Worm (Caenorhabditis elegans): ENCODE data around the gene che-12.
A peak's percentile ranks its signal among the peaks of the same experiment; 100 is the strongest.
"Not testable (repeated sequence)": the region's sequence is repeated elsewhere in the genome, so short reads cannot be mapped to it uniquely, and the experiment has no call there.

che-12 gene

ce11 chrV:10341905-10342328 lies 34.7 kb upstream of the che-12 start, which contains the start of gene K07C5.13:
K07C5.13 (plus strand) TSS chrV:10342055.
- TF ChIP-seq K11D2.4 (GFP tag; IDR thresholded peaks at IDR 0.05) = peak; percentile 96
- peak; percentile 88 for TF ChIP-seq B0336.3 (GFP tag; IDR thresholded peaks at IDR 0.05)
- peak; percentile 69 for TF ChIP-seq cebp-1 (GFP tag; IDR thresholded peaks at IDR 0.05)
- TF ChIP-seq cebp-1 (tag; optimal IDR thresholded peaks at IDR 0.05) = peak; percentile 82
- TF ChIP-seq D2030.7 (GFP tag; IDR thresholded peaks at IDR 0.05) = peak; percentile 95
- peak; percentile 82 for TF ChIP-seq egl-18 (GFP tag; IDR thresholded peaks at IDR 0.05)
- peak; percentile 95 for TF ChIP-seq nfyb-1 (GFP tag; IDR thresholded peaks at IDR 0.05)
- TF ChIP-seq lin-26 (GFP tag; IDR thresholded peaks at IDR 0.05) = peak; percentile 79
- TF ChIP-seq let-526 (GFP tag; IDR thresholded peaks at IDR 0.05) = peak; percentile 76; the same call in 1 of the 2 replicates
- peak; percentile 86 for TF ChIP-seq Y79H2A.3 (GFP tag; conservative IDR thresholded peaks at IDR 0.05)
- TF ChIP-seq aptf-3 (GFP tag; IDR thresholded peaks at IDR 0.05) = peak; percentile 81; the same call in 1 of the 2 replicates
- 0 out of 2 replicates have a peak, but pooled peaks have one; percentile 68 for TF ChIP-seq ztf-25 (GFP tag; IDR thresholded peaks at IDR 0.05)
- peak; percentile 93 for TF ChIP-seq lin-40 (tag; optimal IDR thresholded peaks at IDR 0.05)
- TF ChIP-seq Y53F4B.3 (GFP tag; IDR thresholded peaks at IDR 0.05) = 0 out of 2 replicates have a peak, but pooled peaks have one; percentile 45
- peak; percentile 91 for TF ChIP-seq rcor-1 (GFP tag; IDR thresholded peaks at IDR 0.05)
- peak; percentile 43 for TF ChIP-seq egrh-3 (GFP tag; IDR thresholded peaks at IDR 0.05)
- peak; percentile 99 for TF ChIP-seq dox-1 (GFP tag; IDR thresholded peaks at IDR 0.05)
- 0 out of 2 replicates have a peak, but pooled peaks have one; percentile 51 for TF ChIP-seq bed-1 (GFP tag; IDR thresholded peaks at IDR 0.05)
- TF ChIP-seq ceh-27 (GFP tag; optimal IDR thresholded peaks at IDR 0.05) = peak; percentile 42
- peak; percentile 89; the same call in 1 of the 2 replicates for TF ChIP-seq egl-44 (GFP tag; IDR thresholded peaks at IDR 0.05)
- peak; percentile 50 for TF ChIP-seq athp-1 (tag; optimal IDR thresholded peaks at IDR 0.05)
- peak; percentile 25 for TF ChIP-seq xnd-1 (tag; optimal IDR thresholded peaks at IDR 0.05)
- TF ChIP-seq aptf-2 (GFP tag; conservative IDR thresholded peaks at IDR 0.05) = peak; percentile 91
- TF ChIP-seq ceh-100 (GFP tag; IDR thresholded peaks at IDR 0.05) = peak; percentile 67
- TF ChIP-seq hsf-1 (GFP tag; IDR thresholded peaks at IDR 0.05) = peak; percentile 84
- TF ChIP-seq C17E4.6 (GFP tag; IDR thresholded peaks at IDR 0.05) = peak; percentile 87
- TF ChIP-seq mcd-1 (GFP tag; IDR thresholded peaks at IDR 0.05) = peak; percentile 93
- TF ChIP-seq madf-8 (GFP tag; conservative IDR thresholded peaks at IDR 0.05) = peak; percentile 40; the same call in 1 of the 2 replicates
- TF ChIP-seq K12H6.12 (tag; optimal IDR thresholded peaks at IDR 0.05) = peak; percentile 23
- TF ChIP-seq ekl-4 (GFP tag; IDR thresholded peaks at IDR 0.05) = peak; percentile 95
- TF ChIP-seq attf-5 (GFP tag; optimal IDR thresholded peaks at IDR 0.05) = peak; percentile 68
- peak; percentile 75 for TF ChIP-seq chd-7 (tag; optimal IDR thresholded peaks at IDR 0.05)
- TF ChIP-seq F37B4.10 (GFP tag; IDR thresholded peaks at IDR 0.05) = peak; percentile 99
- not testable (repeated sequence) for TF ChIP-seq snpc-4 (GFP tag; optimal IDR thresholded peaks at IDR 0.05)
- peak in 2 of 4 experiments; percentile 69 to 72 for TF ChIP-seq snpc-4 (tag; optimal IDR thresholded peaks at IDR 0.05)
- peak; percentile 87 for TF ChIP-seq lir-1 (GFP tag; conservative IDR thresholded peaks at IDR 0.05)
- TF ChIP-seq lin-54 (GFP tag; optimal IDR thresholded peaks at IDR 0.05) = peak; percentile 64
- peak; percentile 73 for TF ChIP-seq tbp1 (GFP tag; optimal IDR thresholded peaks at IDR 0.05)
- peak; percentile 48 for TF ChIP-seq F22D6.2 (tag; optimal IDR thresholded peaks at IDR 0.05)
- peak; percentile 91 for TF ChIP-seq ztf-26 (tag; optimal IDR thresholded peaks at IDR 0.05)
- peak; percentile 70 for TF ChIP-seq tlf-1 (GFP tag; optimal IDR thresholded peaks at IDR 0.05)
- TF ChIP-seq pbrm-1 (GFP tag; IDR thresholded peaks at IDR 0.05) = peak; percentile 100
- 0 out of 2 replicates have a peak, but pooled peaks have one; percentile 56 for TF ChIP-seq ceh-40 (GFP tag; IDR thresholded peaks at IDR 0.05)
- peak; percentile 83 for TF ChIP-seq repo-1 (tag; optimal IDR thresholded peaks at IDR 0.05)
- peak; percentile 100 for TF ChIP-seq F39B2.1 (GFP tag; IDR thresholded peaks at IDR 0.05)
- TF ChIP-seq attf-6 (GFP tag; IDR thresholded peaks at IDR 0.05) = peak; percentile 70
- peak; percentile 54 for TF ChIP-seq F52B5.7 (tag; optimal IDR thresholded peaks at IDR 0.05)
- TF ChIP-seq lin-35 (GFP tag; optimal IDR thresholded peaks at IDR 0.05) = peak in 1 of 3 experiments; percentile 57
- peak; percentile 96 for TF ChIP-seq ztf-18 (tag; optimal IDR thresholded peaks at IDR 0.05)

Data from whole organism, young adult.